Fruit fly (Drosophila melanogaster) S2 (cell line): Measurements from ENCODE around the gene Pxd.

Experiments
- CG8478 ChIP-seq: fragments of >200 bp; optimal IDR thresholded peaks from 2 replicates; lab custom pipeline; 2018
- CTCF ChIP-seq, 2 experiments: fragments of >200 bp; optimal IDR thresholded peaks; 2 replicates each; lab custom pipeline; 2018

- TF ChIP-seq CG8478 (lab: Kevin White, UChicago): no peak
- TF ChIP-seq CTCF (optimal IDR thresholded peaks at IDR 0.05; lab: Kevin White, UChicago): peak; percentile 14 to 34
These were observed 58.2 kb downstream of the Pxd start, which contains the start of the genes Ns1 and mRpS11 for dm6 chr3R:17072526-17073114.
